Worm (Caenorhabditis elegans) whole organism, late embryonic: Measurements from ENCODE around the gene enu-3.5.

Source experiments
- ceh-2 ChIP-seq: sonication (generic microtip); optimal IDR thresholded peaks from 2 replicates; lab custom pipeline; 2016; ENCODE audit warnings: missing genotype, missing genetic modification characterization, missing compliant biosample characterization
- elt-4 ChIP-seq: sonication (generic microtip); optimal IDR thresholded peaks from 2 replicates; lab custom pipeline; 2016; ENCODE audit warnings: missing genetic modification characterization, missing compliant biosample characterization
- fkh-6 ChIP-seq: sonication (generic microtip); optimal IDR thresholded peaks from 2 replicates; lab custom pipeline; 2016; ENCODE audit warnings: missing genetic modification characterization, missing compliant biosample characterization
- hlh-30 ChIP-seq: sonication (generic microtip); optimal IDR thresholded peaks from 2 replicates; lab custom pipeline; 2017; ENCODE audit warnings: antibody characterized with exemption, missing genetic modification characterization, missing compliant biosample characterization; ENCODE audit not compliant: insufficient read depth
- npax-4 ChIP-seq: sonication (generic microtip); optimal IDR thresholded peaks from 2 replicates; lab custom pipeline; 2016; ENCODE audit warnings: missing genetic modification characterization, missing compliant biosample characterization
- pha-4 ChIP-seq: fragments of 150-350 bp; optimal IDR thresholded peaks from 2 replicates; lab custom pipeline; 2018; ENCODE audit warnings: missing biosample characterization, missing genetic modification reagents, missing genetic modification characterization
- ref-2 ChIP-seq: sonication (generic microtip); optimal IDR thresholded peaks from 2 replicates; lab custom pipeline; 2016; ENCODE audit warnings: missing genetic modification characterization, missing compliant biosample characterization
- rnt-1 ChIP-seq: sonication (generic microtip); optimal IDR thresholded peaks from 2 replicates; lab custom pipeline; 2016; ENCODE audit warnings: missing genetic modification characterization, missing compliant biosample characterization
- tbx-7 ChIP-seq: sonication (generic microtip); optimal IDR thresholded peaks from 2 replicates; lab custom pipeline; 2016; ENCODE audit warnings: missing genotype, missing genetic modification characterization, missing compliant biosample characterization
- unc-55 ChIP-seq: sonication (generic microtip); optimal IDR thresholded peaks from 2 replicates; lab custom pipeline; 2017; ENCODE audit warnings: missing biosample characterization, missing genetic modification reagents, missing genetic modification characterization
- unc-86 ChIP-seq: sonication (generic microtip); optimal IDR thresholded peaks from 2 replicates; lab custom pipeline; 2016; ENCODE audit warnings: missing genetic modification characterization, missing compliant biosample characterization

ce11 chrIII:12907218-12907617 lies 29.2 kb downstream of the enu-3.5 start:
- TF ChIP-seq unc-55 (GFP tag; lab: Kevin White, UChicago): no peak
- TF ChIP-seq ref-2 (tag; lab: Kevin White, UChicago): no peak
- no peak for TF ChIP-seq ceh-2 (tag; lab: Kevin White, UChicago)
- no peak for TF ChIP-seq elt-4 (tag; lab: Kevin White, UChicago)
- no peak for TF ChIP-seq npax-4 (tag; lab: Kevin White, UChicago)
- TF ChIP-seq tbx-7 (tag; lab: Kevin White, UChicago): no peak
- no peak for TF ChIP-seq fkh-6 (tag; lab: Kevin White, UChicago)
- TF ChIP-seq rnt-1: no peak
- no peak for TF ChIP-seq unc-86
- no peak for TF ChIP-seq hlh-30
- TF ChIP-seq pha-4: no peak
